Fruit fly (Drosophila melanogaster) whole organism, embryonic: ENCODE measurements around the gene Actn3.

Experiments
- ATbp ChIP-seq: fragments of 200-800 bp; sonication (Bioruptor generic); optimal IDR thresholded peaks from 2 replicates; lab custom pipeline; 2017; ENCODE audit warnings: missing biosample characterization, mild to moderate bottlenecking, missing genetic modification characterization, missing genetic modification reagents
- Awh ChIP-seq: fragments of 200-800 bp; sonication (Bioruptor generic); IDR thresholded peaks from 2 replicates; pipeline ENCODE4, ENCODE4 v1.3.6; 2022; ENCODE audit warnings: missing biosample characterization, missing genetic modification characterization
- CG10431 ChIP-seq: fragments of 200-800 bp; sonication (Bioruptor generic); optimal IDR thresholded peaks from 3 replicates; lab custom pipeline; 2018; ENCODE audit warnings: missing biosample characterization, mild to moderate bottlenecking, missing genetic modification characterization
- CG10462 ChIP-seq: fragments of 200-800 bp; sonication (Bioruptor generic); optimal IDR thresholded peaks from 2 replicates; lab custom pipeline; 2016; ENCODE audit warnings: missing biosample characterization, missing genetic modification characterization
- CG11504 ChIP-seq: fragments of 200-800 bp; sonication (Bioruptor generic); optimal IDR thresholded peaks from 3 replicates; lab custom pipeline; 2019; ENCODE audit warnings: missing biosample characterization, mild to moderate bottlenecking, missing genetic modification characterization, moderate library complexity
- CG11560 ChIP-seq: fragments of 200-800 bp; sonication (Bioruptor generic); IDR thresholded peaks from 3 replicates; pipeline ENCODE4 v1.3.6; 2022; ENCODE audit warnings: missing biosample characterization, missing genetic modification characterization
- CG12071 ChIP-seq: fragments of 200-800 bp; sonication (Bioruptor generic); optimal IDR thresholded peaks from 3 replicates; lab custom pipeline; 2018; ENCODE audit warnings: missing biosample characterization, mild to moderate bottlenecking, missing genetic modification characterization
- CG13894 ChIP-seq: fragments of 200-800 bp; sonication (Bioruptor generic); optimal IDR thresholded peaks from 3 replicates; lab custom pipeline; 2018; ENCODE audit warnings: missing biosample characterization, mild to moderate bottlenecking, missing genetic modification characterization, moderate library complexity
- CG15269 ChIP-seq: fragments of 200-800 bp; sonication (Bioruptor generic); optimal IDR thresholded peaks from 2 replicates; lab custom pipeline; 2018; ENCODE audit warnings: missing biosample characterization, mild to moderate bottlenecking, missing genetic modification characterization, moderate library complexity
- CG1603 ChIP-seq: fragments of 200-800 bp; sonication (Bioruptor generic); optimal IDR thresholded peaks from 2 replicates; lab custom pipeline; 2019; ENCODE audit warnings: missing biosample characterization, mild to moderate bottlenecking, missing genetic modification characterization, moderate library complexity
- CG16813 ChIP-seq: fragments of 200-800 bp; sonication (Bioruptor generic); IDR thresholded peaks from 3 replicates; pipeline ENCODE4 v1.3.6; 2022; ENCODE audit warnings: missing biosample characterization, missing genetic modification characterization; ENCODE audit not compliant: partially characterized antibody
- CG17802 ChIP-seq: fragments of 200-800 bp; sonication (Bioruptor generic); optimal IDR thresholded peaks from 2 replicates; lab custom pipeline; 2018; ENCODE audit warnings: missing biosample characterization, mild to moderate bottlenecking, missing genetic modification characterization, moderate library complexity
- CG18476 ChIP-seq: fragments of 200-800 bp; sonication (Bioruptor generic); optimal IDR thresholded peaks from 2 replicates; lab custom pipeline; 2016; ENCODE audit warnings: missing biosample characterization, mild to moderate bottlenecking, missing genetic modification characterization
- CG2120 ChIP-seq: fragments of 200-800 bp; sonication (Bioruptor generic); optimal IDR thresholded peaks from 3 replicates; lab custom pipeline; 2016; ENCODE audit warnings: missing biosample characterization, missing genetic modification characterization
- CG2202 ChIP-seq: fragments of 200-800 bp; sonication (Bioruptor generic); optimal IDR thresholded peaks from 2 replicates; lab custom pipeline; 2018; ENCODE audit warnings: missing biosample characterization, mild to moderate bottlenecking, missing genetic modification characterization
- CG2678 ChIP-seq: fragments of 200-800 bp; sonication (Bioruptor generic); optimal IDR thresholded peaks from 3 replicates; lab custom pipeline; 2019; ENCODE audit warnings: missing biosample characterization, mild to moderate bottlenecking, missing genetic modification characterization, moderate library complexity
- CG2875 ChIP-seq: fragments of 200-800 bp; sonication (Bioruptor generic); optimal IDR thresholded peaks from 2 replicates; lab custom pipeline; 2017; ENCODE audit warnings: missing biosample characterization, mild to moderate bottlenecking, missing genetic modification characterization, missing genetic modification reagents
- CG30431 ChIP-seq: fragments of 200-800 bp; sonication (Bioruptor generic); optimal IDR thresholded peaks from 2 replicates; lab custom pipeline; 2017; ENCODE audit warnings: missing biosample characterization, missing genetic modification characterization
- CG32772 ChIP-seq: fragments of 200-800 bp; sonication (Bioruptor generic); IDR thresholded peaks from 2 replicates; pipeline ENCODE4 v1.3.6; 2022; ENCODE audit warnings: missing biosample characterization, missing genetic modification characterization
- CG34224 ChIP-seq: fragments of 200-800 bp; sonication (Bioruptor generic); IDR thresholded peaks from 3 replicates; pipeline ENCODE4 v1.3.6; 2022; ENCODE audit warnings: missing biosample characterization, missing genetic modification characterization; ENCODE audit not compliant: partially characterized antibody
- CG34376 ChIP-seq: fragments of 200-800 bp; sonication (Bioruptor generic); optimal IDR thresholded peaks from 2 replicates; lab custom pipeline; 2018; ENCODE audit warnings: missing biosample characterization, mild to moderate bottlenecking, missing genetic modification characterization
- CG4424 ChIP-seq: fragments of 200-800 bp; sonication (Bioruptor generic); optimal IDR thresholded peaks from 3 replicates; lab custom pipeline; 2016; ENCODE audit warnings: missing biosample characterization, missing genetic modification characterization
- CG6791 ChIP-seq: fragments of 200-800 bp; sonication (Bioruptor generic); IDR thresholded peaks from 3 replicates; pipeline ENCODE4 v1.3.6; 2022; ENCODE audit warnings: missing biosample characterization, missing genetic modification characterization; ENCODE audit not compliant: partially characterized antibody
- Chrac-16 ChIP-seq: fragments of 200-800 bp; sonication (Bioruptor generic); optimal IDR thresholded peaks from 3 replicates; lab custom pipeline; 2016; ENCODE audit warnings: missing biosample characterization, missing genetic modification characterization
- D ChIP-seq, 2 experiments: fragments of 200-800 bp in 1 of 2; fragments of >200 bp in 1 of 2; sonication (Bioruptor generic) in 1 of 2; optimal IDR thresholded peaks; 2 replicates in 1 of 2; 3 replicates in 1 of 2; lab custom pipeline; 2017; ENCODE audit warnings: mild to moderate bottlenecking in 1 of 2, missing biosample characterization in 1 of 2, missing genetic modification characterization in 1 of 2, missing genetic modification reagents in 1 of 2
- E2f1 ChIP-seq: fragments of 200-800 bp; sonication (Bioruptor generic); IDR thresholded peaks from 2 replicates; pipeline ENCODE4 v1.3.6; 2022; ENCODE audit warnings: missing biosample characterization, missing genetic modification characterization
- ERR ChIP-seq: fragments of 200-800 bp; sonication (Bioruptor generic); optimal IDR thresholded peaks from 2 replicates; lab custom pipeline; 2016; ENCODE audit warnings: missing biosample characterization, missing genetic modification characterization
- Eip74EF ChIP-seq, 2 experiments: fragments of 200-800 bp in 1 of 2; fragments of >200 bp in 1 of 2; sonication (Bioruptor generic) in 1 of 2; optimal IDR thresholded peaks; 2 replicates each; lab custom pipeline; 2017 to 2019; ENCODE audit warnings: missing biosample characterization in 2 of 2, missing genetic modification characterization in 2 of 2, mild to moderate bottlenecking in 1 of 2, moderate library complexity in 1 of 2
- HmgD ChIP-seq: fragments of 200-800 bp; sonication (Bioruptor generic); optimal IDR thresholded peaks from 3 replicates; lab custom pipeline; 2016; ENCODE audit warnings: missing biosample characterization, missing genetic modification characterization
- Hmr ChIP-seq: fragments of 200-800 bp; sonication (Bioruptor generic); optimal IDR thresholded peaks from 3 replicates; lab custom pipeline; 2017; ENCODE audit warnings: mild to moderate bottlenecking, missing biosample characterization, missing genetic modification reagents, missing genetic modification characterization
- Hr51 ChIP-seq, 2 experiments: fragments of 200-800 bp; sonication (Bioruptor generic); optimal IDR thresholded peaks; 2 replicates in 1 of 2; 3 replicates in 1 of 2; lab custom pipeline; 2016 to 2018; ENCODE audit warnings: missing biosample characterization in 2 of 2, missing genetic modification characterization in 2 of 2, mild to moderate bottlenecking in 1 of 2, moderate library complexity in 1 of 2
- MBD-R2 ChIP-seq: fragments of 200-800 bp; sonication (Bioruptor generic); IDR thresholded peaks from 2 replicates; pipeline ENCODE4 v1.3.6; 2022; ENCODE audit warnings: missing biosample characterization, missing genetic modification characterization
- Nf-YA ChIP-seq: fragments of 200-800 bp; sonication (Bioruptor generic); IDR thresholded peaks from 2 replicates; pipeline ENCODE4 v1.3.6; 2022; ENCODE audit warnings: missing biosample characterization, missing genetic modification characterization
- Sin3A ChIP-seq: fragments of >200 bp; optimal IDR thresholded peaks from 2 replicates; lab custom pipeline; 2018
- Six4 ChIP-seq: fragments of 200-800 bp; sonication (Bioruptor generic); optimal IDR thresholded peaks from 2 replicates; lab custom pipeline; 2016; ENCODE audit warnings: missing biosample characterization, missing genetic modification characterization
- Sox100B ChIP-seq: fragments of 200-800 bp; sonication (Bioruptor generic); optimal IDR thresholded peaks from 3 replicates; lab custom pipeline; 2018; ENCODE audit warnings: missing biosample characterization, mild to moderate bottlenecking, missing genetic modification characterization
- Sox102F ChIP-seq: fragments of 200-800 bp; sonication (Bioruptor generic); optimal IDR thresholded peaks from 2 replicates; lab custom pipeline; 2018; ENCODE audit warnings: missing biosample characterization, mild to moderate bottlenecking, missing genetic modification characterization, moderate library complexity
- Taf1 ChIP-seq: fragments of 200-800 bp; sonication (Bioruptor generic); IDR thresholded peaks from 2 replicates; pipeline ENCODE4 v1.3.6; 2022; ENCODE audit warnings: missing biosample characterization, missing genetic modification characterization
- Vsx1 ChIP-seq: fragments of 200-800 bp; sonication (Bioruptor generic); optimal IDR thresholded peaks from 2 replicates; lab custom pipeline; 2017; ENCODE audit warnings: missing biosample characterization, mild to moderate bottlenecking, missing genetic modification characterization, missing genetic modification reagents
- amos ChIP-seq: fragments of 200-800 bp; sonication (Bioruptor generic); IDR thresholded peaks from 2 replicates; pipeline ENCODE4 v1.3.6; 2022; ENCODE audit warnings: missing biosample characterization, missing genetic modification characterization; ENCODE audit not compliant: partially characterized antibody
- ash1 ChIP-seq: fragments of 200-800 bp; sonication (Bioruptor generic); optimal IDR thresholded peaks from 2 replicates; lab custom pipeline; 2018; ENCODE audit warnings: missing biosample characterization, mild to moderate bottlenecking, missing genetic modification characterization
- cas ChIP-seq: fragments of 200-800 bp; sonication (Bioruptor generic); IDR thresholded peaks from 2 replicates; pipeline ENCODE4 v1.3.6; 2022; ENCODE audit warnings: missing biosample characterization, missing genetic modification characterization
- caup ChIP-seq: fragments of 200-800 bp; sonication (Bioruptor generic); optimal IDR thresholded peaks from 3 replicates; lab custom pipeline; 2017; ENCODE audit warnings: missing biosample characterization, mild to moderate bottlenecking, missing genetic modification characterization, moderate library complexity; ENCODE audit not compliant: severe bottlenecking
- crc ChIP-seq: fragments of 200-800 bp; sonication (Bioruptor generic); optimal IDR thresholded peaks from 2 replicates; lab custom pipeline; 2016; ENCODE audit warnings: missing biosample characterization, missing genetic modification characterization
- da ChIP-seq: fragments of 200-800 bp; sonication (Bioruptor generic); optimal IDR thresholded peaks from 2 replicates; lab custom pipeline; 2016; ENCODE audit warnings: missing biosample characterization, missing genetic modification characterization
- dmrt99B ChIP-seq: fragments of 200-800 bp; sonication (Bioruptor generic); optimal IDR thresholded peaks from 2 replicates; lab custom pipeline; 2018; ENCODE audit warnings: missing biosample characterization, mild to moderate bottlenecking, missing genetic modification characterization, moderate library complexity
- fd102C ChIP-seq: fragments of 200-800 bp; sonication (Bioruptor generic); optimal IDR thresholded peaks from 2 replicates; lab custom pipeline; 2018; ENCODE audit warnings: missing biosample characterization, mild to moderate bottlenecking, missing genetic modification characterization, moderate library complexity
- gem ChIP-seq: fragments of 200-800 bp; sonication (Bioruptor generic); optimal IDR thresholded peaks from 2 replicates; lab custom pipeline; 2019; ENCODE audit warnings: missing biosample characterization, mild to moderate bottlenecking, missing genetic modification characterization, moderate library complexity
- gt ChIP-seq: fragments of 200-800 bp; sonication (Bioruptor generic); IDR thresholded peaks from 2 replicates; pipeline ENCODE4 v1.3.6; 2022; ENCODE audit warnings: missing biosample characterization, missing genetic modification characterization
- trem ChIP-seq: fragments of 200-800 bp; optimal IDR thresholded peaks from 3 replicates; lab custom pipeline; 2019; ENCODE audit warnings: missing biosample characterization, mild to moderate bottlenecking, missing genetic modification characterization, moderate library complexity

The Actn3 gene

dm6 chr3R:16987924-16988298 lies 10.3 kb upstream of the Actn3 start (continued):
- peak in 1 of 2 experiments; percentile 39 for TF ChIP-seq Eip74EF (GFP tag; optimal IDR thresholded peaks at IDR 0.05; lab: Kevin White, UChicago)
- TF ChIP-seq amos (GFP tag; lab: Robert Waterston, UW), result no peak
- TF ChIP-seq CG34224, result no peak
- TF ChIP-seq CG6791, result no peak
- no peak for TF ChIP-seq Chrac-16 (GFP tag; lab: Kevin White, UChicago)
- no peak for TF ChIP-seq CG18476 (GFP tag; lab: Kevin White, UChicago)
- TF ChIP-seq cas (GFP tag; lab: Robert Waterston, UW), result no peak
- TF ChIP-seq Sin3A (lab: Kevin White, UChicago), result no peak
- no peak for TF ChIP-seq E2f1 (GFP tag; lab: Robert Waterston, UW)
- TF ChIP-seq Taf1 (GFP tag; lab: Robert Waterston, UW), result no peak
- no peak for TF ChIP-seq CG10431 (GFP tag; lab: Kevin White, UChicago)
- no peak for TF ChIP-seq gt (GFP tag; lab: Robert Waterston, UW)
- no peak for TF ChIP-seq HmgD (GFP tag; lab: Kevin White, UChicago)
- TF ChIP-seq ATbp (GFP tag; lab: Kevin White, UChicago), result peak; percentile 10
- TF ChIP-seq CG32772 (GFP tag; lab: Robert Waterston, UW), result no peak
- no peak for TF ChIP-seq CG17802 (tag; lab: Kevin White, UChicago)
- TF ChIP-seq CG2202 (tag; lab: Kevin White, UChicago), result no peak
- no peak for TF ChIP-seq da
- TF ChIP-seq CG11504 (tag; lab: Kevin White, UChicago), result peak; percentile 11
- TF ChIP-seq Sox102F, result peak; percentile 11
- peak; percentile 24 for TF ChIP-seq CG15269
- peak; percentile 2 for TF ChIP-seq CG2120
- TF ChIP-seq Hr51 (GFP tag; optimal IDR thresholded peaks at IDR 0.05; lab: Kevin White, UChicago), result peak in 1 of 2 experiments; percentile 26
- peak; percentile 8 for TF ChIP-seq CG4424
- TF ChIP-seq crc (GFP tag; lab: Kevin White, UChicago), result no peak
- TF ChIP-seq CG1603, result peak; percentile 39
- TF ChIP-seq gem (tag; lab: Kevin White, UChicago), result peak; percentile 36
- TF ChIP-seq Vsx1, result peak; percentile 23
- TF ChIP-seq CG2875, result no peak
- TF ChIP-seq CG2678 (tag; lab: Kevin White, UChicago), result peak; percentile 8
- no peak for TF ChIP-seq trem
- no peak for TF ChIP-seq fd102C
- no peak for TF ChIP-seq CG12071 (GFP tag; lab: Kevin White, UChicago)
- TF ChIP-seq Nf-YA (GFP tag; lab: Robert Waterston, UW), result no peak
- no peak for TF ChIP-seq Six4 (GFP tag; lab: Kevin White, UChicago)
- TF ChIP-seq dmrt99B (tag; lab: Kevin White, UChicago), result peak; percentile 7
- no peak for TF ChIP-seq CG10462 (GFP tag; lab: Kevin White, UChicago)

dm6 chr3R:16987220-16987923 lies 9.8 kb upstream of the Actn3 start, which contains the start of gene CG18622:
TSS of gene CG18622 (minus strand) at chr3R:16987732.
- TF ChIP-seq caup (peak; percentile 33), CG34376 (GFP tag; lab: Kevin White, UChicago) (peak; percentile 67), CG11560 (0 out of 3 replicates have a peak, but pooled peaks have one; percentile 6), Hmr (GFP tag; lab: Kevin White, UChicago) (no peak), CG30431 (GFP tag; lab: Kevin White, UChicago) (no peak), Awh (GFP tag; lab: Robert Waterston, UW) (0 out of 2 replicates have a peak, but pooled peaks have one; percentile 43), ERR (GFP tag; lab: Kevin White, UChicago) (peak; percentile 11), CG16813 (GFP tag; lab: Robert Waterston, UW) (0 out of 3 replicates have a peak, but pooled peaks have one; percentile 18), MBD-R2 (GFP tag; lab: Robert Waterston, UW) (0 out of 2 replicates have a peak, but pooled peaks have one; percentile 19), ash1 (no peak), D (optimal IDR thresholded peaks at IDR 0.05; lab: Kevin White, UChicago) (peak; percentile 1), D (GFP tag; optimal IDR thresholded peaks at IDR 0.05; lab: Kevin White, UChicago) (no peak), Sox100B (GFP tag; lab: Kevin White, UChicago) (peak; percentile 11), CG13894 (peak; percentile 95)
